Fruit fly (Drosophila melanogaster) whole organism, embryonic: ENCODE data around the gene hydra.

ENCODE experiments used
- CG11456 ChIP-seq: fragments of 200-800 bp; sonication (Bioruptor generic); IDR thresholded peaks from 3 replicates; pipeline ENCODE4 v1.3.6; 2022; ENCODE audit warnings: missing biosample characterization, missing genetic modification characterization
- CG12219 ChIP-seq: fragments of 200-800 bp; sonication (Bioruptor generic); optimal IDR thresholded peaks from 3 replicates; lab custom pipeline; 2018; ENCODE audit warnings: missing biosample characterization, mild to moderate bottlenecking, missing genetic modification characterization
- CG13287 ChIP-seq: fragments of 200-800 bp; sonication (Bioruptor generic); IDR thresholded peaks from 2 replicates; pipeline ENCODE4 v1.3.6; 2022; ENCODE audit warnings: missing biosample characterization, missing genetic modification characterization; ENCODE audit not compliant: partially characterized antibody
- CG13424 ChIP-seq: fragments of 200-800 bp; sonication (Bioruptor generic); optimal IDR thresholded peaks from 2 replicates; lab custom pipeline; 2019; ENCODE audit warnings: missing biosample characterization, mild to moderate bottlenecking, missing genetic modification characterization, moderate library complexity
- CG2678 ChIP-seq: fragments of 200-800 bp; sonication (Bioruptor generic); optimal IDR thresholded peaks from 3 replicates; lab custom pipeline; 2019; ENCODE audit warnings: missing biosample characterization, mild to moderate bottlenecking, missing genetic modification characterization, moderate library complexity
- CG31224 ChIP-seq: fragments of 200-800 bp; sonication (Bioruptor generic); IDR thresholded peaks from 2 replicates; pipeline ENCODE4 v1.3.6; 2022; ENCODE audit warnings: missing biosample characterization, missing genetic modification characterization
- CG6689 ChIP-seq: fragments of 200-800 bp; sonication (Bioruptor generic); IDR thresholded peaks from 2 replicates; pipeline ENCODE4 v1.3.6; 2022; ENCODE audit warnings: missing biosample characterization, missing genetic modification characterization
- CG6854 ChIP-seq: fragments of 200-800 bp; sonication (Bioruptor generic); optimal IDR thresholded peaks from 3 replicates; lab custom pipeline; 2017; ENCODE audit warnings: missing biosample characterization, mild to moderate bottlenecking, missing genetic modification characterization
- CG7271 ChIP-seq: fragments of 200-800 bp; sonication (Bioruptor generic); optimal IDR thresholded peaks from 2 replicates; lab custom pipeline; 2018; ENCODE audit warnings: missing biosample characterization, mild to moderate bottlenecking, missing genetic modification characterization, moderate library complexity
- CG7839 ChIP-seq: fragments of 200-800 bp; sonication (Bioruptor generic); optimal IDR thresholded peaks from 3 replicates; lab custom pipeline; 2018; ENCODE audit warnings: missing biosample characterization, mild to moderate bottlenecking, missing genetic modification characterization, moderate library complexity
- CG8944 ChIP-seq: fragments of 200-800 bp; sonication (Bioruptor generic); optimal IDR thresholded peaks from 3 replicates; lab custom pipeline; 2016; ENCODE audit warnings: missing biosample characterization, missing genetic modification characterization
- CTCF ChIP-seq: fragments of 200-800 bp; sonication (Bioruptor generic); optimal IDR thresholded peaks from 2 replicates; lab custom pipeline; 2017; ENCODE audit warnings: missing biosample characterization, mild to moderate bottlenecking, missing genetic modification characterization, moderate library complexity
- Deaf1 ChIP-seq: fragments of 200-800 bp; optimal IDR thresholded peaks from 3 replicates; lab custom pipeline; 2019; ENCODE audit warnings: missing biosample characterization, mild to moderate bottlenecking, missing genetic modification characterization, moderate library complexity
- Nf-YB ChIP-seq: fragments of 200-800 bp; sonication (Bioruptor generic); optimal IDR thresholded peaks from 3 replicates; lab custom pipeline; 2019; ENCODE audit warnings: missing biosample characterization, mild to moderate bottlenecking, missing genetic modification characterization, moderate library complexity
- Nf-YC ChIP-seq: fragments of 200-800 bp; optimal IDR thresholded peaks from 3 replicates; lab custom pipeline; 2019; ENCODE audit warnings: missing biosample characterization, mild to moderate bottlenecking, missing genetic modification characterization, moderate library complexity
- Optix ChIP-seq: fragments of 200-800 bp; sonication (Bioruptor generic); IDR thresholded peaks from 3 replicates; pipeline ENCODE4 v1.3.6; 2022; ENCODE audit warnings: missing biosample characterization, missing genetic modification characterization
- Sox102F ChIP-seq: fragments of 200-800 bp; sonication (Bioruptor generic); optimal IDR thresholded peaks from 2 replicates; lab custom pipeline; 2018; ENCODE audit warnings: missing biosample characterization, mild to moderate bottlenecking, missing genetic modification characterization, moderate library complexity
- Spps ChIP-seq: fragments of 200-800 bp; sonication (Bioruptor generic); optimal IDR thresholded peaks from 2 replicates; lab custom pipeline; 2018; ENCODE audit warnings: missing biosample characterization, mild to moderate bottlenecking, missing genetic modification characterization
- Sry-β ChIP-seq: fragments of 200-800 bp; sonication (Bioruptor generic); optimal IDR thresholded peaks from 2 replicates; lab custom pipeline; 2018; ENCODE audit warnings: missing biosample characterization, mild to moderate bottlenecking, missing genetic modification characterization, moderate library complexity
- Tbp ChIP-seq: fragments of >200 bp; optimal IDR thresholded peaks from 2 replicates; lab custom pipeline; 2018; ENCODE audit warnings: missing biosample characterization, missing genetic modification characterization
- cg ChIP-seq: fragments of 200-800 bp; sonication (Bioruptor generic); optimal IDR thresholded peaks from 3 replicates; lab custom pipeline; 2019; ENCODE audit warnings: missing biosample characterization, mild to moderate bottlenecking, missing genetic modification characterization, moderate library complexity
- dmrt99B ChIP-seq: fragments of 200-800 bp; sonication (Bioruptor generic); optimal IDR thresholded peaks from 2 replicates; lab custom pipeline; 2018; ENCODE audit warnings: missing biosample characterization, mild to moderate bottlenecking, missing genetic modification characterization, moderate library complexity
- ems ChIP-seq: fragments of 200-800 bp; sonication (Bioruptor generic); optimal IDR thresholded peaks from 3 replicates; lab custom pipeline; 2016; ENCODE audit warnings: missing biosample characterization, missing genetic modification characterization
- lilli ChIP-seq: fragments of 200-800 bp; sonication (Bioruptor generic); optimal IDR thresholded peaks from 3 replicates; lab custom pipeline; 2016; ENCODE audit warnings: missing biosample characterization, missing genetic modification characterization
- lov ChIP-seq, 2 experiments: fragments of 200-800 bp in 1 of 2; fragments of >200 bp in 1 of 2; sonication (Bioruptor generic) in 1 of 2; IDR thresholded peaks in 1 of 2; optimal IDR thresholded peaks in 1 of 2; 2 replicates in 1 of 2; 3 replicates in 1 of 2; pipeline versions ENCODE4 v1.3.6 to Lab custom; 2017 to 2022; ENCODE audit warnings: missing biosample characterization in 1 of 2, missing genetic modification characterization in 1 of 2
- nom ChIP-seq: fragments of 200-800 bp; sonication (Bioruptor generic); optimal IDR thresholded peaks from 2 replicates; lab custom pipeline; 2017; ENCODE audit warnings: missing biosample characterization, missing genetic modification characterization, mild to moderate bottlenecking, moderate library complexity, missing genetic modification reagents
- sima ChIP-seq: fragments of 200-800 bp; sonication (Bioruptor generic); optimal IDR thresholded peaks from 2 replicates; lab custom pipeline; 2016; ENCODE audit warnings: missing biosample characterization, missing genetic modification characterization
- ssp ChIP-seq: fragments of 200-800 bp; sonication (Bioruptor generic); IDR thresholded peaks from 2 replicates; pipeline ENCODE4 v1.3.6; 2022; ENCODE audit warnings: missing biosample characterization, missing genetic modification characterization
- z ChIP-seq: fragments of 200-800 bp; sonication (Bioruptor generic); IDR thresholded peaks from 3 replicates; pipeline ENCODE4 v1.3.6; 2022; ENCODE audit warnings: missing biosample characterization, missing genetic modification characterization

The hydra gene

dm6 chrX:20631160-20631559, 45.7 kb downstream of the hydra start (continued):
- peak; percentile 73 for TF ChIP-seq CG13424 (tag; lab: Kevin White, UChicago)
- TF ChIP-seq ssp: peak; percentile 36; the same call in 1 of the 2 replicates
- peak; percentile 63 for TF ChIP-seq CG7839
- peak; percentile 12 for TF ChIP-seq ems
- TF ChIP-seq CG6854 (GFP tag; lab: Kevin White, UChicago): peak; percentile 16
- TF ChIP-seq CG6689 (GFP tag; lab: Robert Waterston, UW): peak; percentile 61
- TF ChIP-seq CG8944 (GFP tag; lab: Kevin White, UChicago): peak; percentile 31
- TF ChIP-seq Spps (tag; lab: Kevin White, UChicago): peak; percentile 3
- TF ChIP-seq nom (GFP tag; lab: Kevin White, UChicago): no peak
- peak; percentile 2 for TF ChIP-seq lilli (GFP tag; lab: Kevin White, UChicago)
- peak; percentile 82 for TF ChIP-seq CG2678 (tag; lab: Kevin White, UChicago)
- peak; percentile 42 for TF ChIP-seq Sox102F (GFP tag; lab: Kevin White, UChicago)
- TF ChIP-seq Tbp (GFP tag; lab: Kevin White, UChicago): no peak
- peak; percentile 74 for TF ChIP-seq dmrt99B

DNA sequence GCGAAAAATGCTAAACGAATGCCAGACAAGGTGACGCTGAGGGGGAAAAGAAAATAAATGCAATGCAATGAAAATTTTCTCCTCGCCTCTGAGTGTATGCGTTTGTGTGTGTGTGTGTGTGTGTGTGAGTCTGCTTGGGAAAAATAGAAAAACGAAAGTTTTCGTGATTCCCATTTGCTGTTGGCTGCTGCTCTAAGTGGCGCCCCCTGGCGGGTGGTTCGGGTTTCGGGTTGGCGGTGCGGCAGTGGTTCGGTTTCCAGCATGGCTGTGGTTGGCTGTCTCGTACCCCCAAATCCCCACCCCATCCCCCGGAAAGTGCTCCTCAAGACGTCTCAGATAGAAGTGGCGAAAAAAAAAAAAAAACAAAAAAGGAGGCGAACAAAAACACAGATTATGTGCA, 47.5 kb downstream of the hydra start:
- TF ChIP-seq Sry-β (GFP tag; lab: Kevin White, UChicago): no peak
- TF ChIP-seq Nf-YC: peak; percentile 58
- 0 out of 3 replicates have a peak, but pooled peaks have one; percentile 22 for TF ChIP-seq CG11456
- TF ChIP-seq CTCF: peak; percentile 86
- TF ChIP-seq cg: peak; percentile 6
- TF ChIP-seq Nf-YB: peak; percentile 80

- no peak for TF ChIP-seq CG7271 (tag; lab: Kevin White, UChicago)
- no peak for TF ChIP-seq sima
- TF ChIP-seq CG31224 (GFP tag; lab: Robert Waterston, UW): no peak
- TF ChIP-seq lov (optimal IDR thresholded peaks at IDR 0.05; lab: Kevin White, UChicago): no peak
- no peak for TF ChIP-seq lov (GFP tag; IDR thresholded peaks at IDR 0.05; lab: Robert Waterston, UW)
- no peak for TF ChIP-seq CG7839
- no peak for TF ChIP-seq Optix (GFP tag; lab: Robert Waterston, UW)
- no peak for TF ChIP-seq CG13287 (GFP tag; lab: Robert Waterston, UW)
- peak; percentile 23 for TF ChIP-seq Deaf1
- no peak for TF ChIP-seq CG12219 (GFP tag; lab: Kevin White, UChicago)
- TF ChIP-seq z (GFP tag; lab: Robert Waterston, UW): peak; percentile 89
Measured at dm6 chrX:20623673-20624072, 53.2 kb downstream of the hydra start, which contains the start of gene RunxA. Gene RunxA (minus strand): TSS chrX:20623773.
